Worm (Caenorhabditis elegans): Measurements from ENCODE around the gene F09E5.14.

DNA sequence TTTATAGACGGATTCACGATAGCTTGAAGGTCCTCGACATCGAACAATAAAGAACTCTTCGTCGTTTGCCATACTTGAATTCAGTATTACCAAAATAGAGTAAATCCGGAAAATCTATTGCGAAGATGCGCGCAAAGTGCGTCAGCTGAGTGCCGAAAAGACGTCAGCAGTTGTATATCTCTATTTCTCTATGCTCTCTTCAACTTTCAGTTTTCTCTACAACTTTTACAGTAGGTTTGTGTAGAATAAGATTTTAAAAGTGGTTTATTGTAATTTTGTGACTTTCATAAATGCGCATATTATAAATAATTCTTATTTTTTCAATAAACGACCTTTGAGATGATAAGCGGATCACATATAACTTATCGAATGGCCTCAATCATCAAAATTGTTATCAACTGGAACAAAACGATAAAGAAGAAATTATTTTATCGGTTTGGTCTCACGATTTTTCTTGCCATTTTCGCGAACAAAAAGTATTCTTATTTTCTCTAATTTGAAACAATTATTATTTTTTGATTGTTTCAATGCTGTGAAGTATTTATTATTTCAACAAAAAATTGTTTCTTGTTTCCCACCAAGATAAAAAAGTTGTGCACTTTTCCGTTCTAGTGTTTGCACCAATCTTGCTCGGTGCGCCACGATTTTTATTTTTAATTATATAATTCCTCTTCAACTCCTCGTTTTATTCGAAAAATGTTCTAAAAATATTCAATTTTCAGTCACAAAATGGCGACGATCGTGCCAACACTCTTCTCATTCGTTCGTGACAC is 28.8 kb upstream of the F09E5.14 start, which contains the start of the genes agt-2 and F09E5.3:
- TF ChIP-seq flh-1 (GFP tag; optimal IDR thresholded peaks at IDR 0.05) (no peak), nhr-28 (tag; optimal IDR thresholded peaks at IDR 0.05) (no peak), pha-4 (tag; optimal IDR thresholded peaks at IDR 0.05) (peak; percentile 95), nhr-76 (tag; optimal IDR thresholded peaks at IDR 0.05) (no peak), tbx-8 (GFP tag; optimal IDR thresholded peaks at IDR 0.05) (no peak)

All from whole organism, mixed stage, embryonic.